Worm (Caenorhabditis elegans): Measurements from ENCODE around the gene str-150.

Gene str-150

ce11 chrV:16550680-16551079 lies 32.4 kb upstream of the str-150 start, which contains the start of gene srbc-65:
Gene srbc-65 (plus strand): TSS chrV:16550980.
- TF ChIP-seq lin-39 (tag; optimal IDR thresholded peaks at IDR 0.05) (no peak), snpc-4 (tag; optimal IDR thresholded peaks at IDR 0.05) (no peak), nhr-25 (tag; optimal IDR thresholded peaks at IDR 0.05) (no peak), mml-1 (tag; optimal IDR thresholded peaks at IDR 0.05) (no peak), egl-27 (tag; optimal IDR thresholded peaks at IDR 0.05) (no peak), zag-1 (tag; optimal IDR thresholded peaks at IDR 0.05) (no peak), nhr-28 (tag; optimal IDR thresholded peaks at IDR 0.05) (no peak), skn-1 (tag; optimal IDR thresholded peaks at IDR 0.05) (no peak), pqm-1 (tag; optimal IDR thresholded peaks at IDR 0.05) (no peak), egl-5 (tag; optimal IDR thresholded peaks at IDR 0.05) (no peak), nhr-11 (tag; optimal IDR thresholded peaks at IDR 0.05) (no peak), ceh-82 (tag; optimal IDR thresholded peaks at IDR 0.05) (no peak), fos-1 (tag; optimal IDR thresholded peaks at IDR 0.05) (no peak), ZK546.5 (tag; optimal IDR thresholded peaks at IDR 0.05) (no peak), nhr-43 (tag; optimal IDR thresholded peaks at IDR 0.05; ENCODE audit: poor library complexity, severe bottlenecking) (no peak), sea-2 (GFP tag; optimal IDR thresholded peaks at IDR 0.05) (no peak), hmg-11 (tag; optimal IDR thresholded peaks at IDR 0.05) (no peak), ztf-4 (tag; optimal IDR thresholded peaks at IDR 0.05) (no peak), elt-2 (tag; optimal IDR thresholded peaks at IDR 0.05) (no peak), nhr-237 (tag; optimal IDR thresholded peaks at IDR 0.05) (no peak)

- TF ChIP-seq nhr-77 (tag; optimal IDR thresholded peaks at IDR 0.05): no peak
- TF ChIP-seq unc-62 (GFP tag; optimal IDR thresholded peaks at IDR 0.05): no peak
- TF ChIP-seq skn-1 (tag; optimal IDR thresholded peaks at IDR 0.05): no peak
- TF ChIP-seq jun-1 (tag; optimal IDR thresholded peaks at IDR 0.05): no peak
- no peak for TF ChIP-seq fkh-2 (tag; optimal IDR thresholded peaks at IDR 0.05)
- TF ChIP-seq fos-1 (tag; optimal IDR thresholded peaks at IDR 0.05): no peak
- no peak for TF ChIP-seq nhr-43 (tag; optimal IDR thresholded peaks at IDR 0.05; ENCODE audit: poor library complexity, severe bottlenecking)
- TF ChIP-seq elt-1 (tag; optimal IDR thresholded peaks at IDR 0.05): no peak
Measured at ce11 chrV:16552929-16553328, 30.1 kb upstream of the str-150 start, which contains the start of gene Y32B12B.4. Gene Y32B12B.4 (plus strand): TSS chrV:16553327.

- no peak for TF ChIP-seq nhr-43 (tag; optimal IDR thresholded peaks at IDR 0.05; ENCODE audit: poor library complexity, severe bottlenecking)
Measured at ce11 chrV:16565639-16566038, 17.4 kb upstream of the str-150 start, which contains the start of gene sru-45. Gene sru-45 (plus strand): TSS chrV:16565939.

- TF ChIP-seq nhr-67 (tag; optimal IDR thresholded peaks at IDR 0.05): no peak
- no peak for TF ChIP-seq skn-1 (tag; optimal IDR thresholded peaks at IDR 0.05)
- no peak for TF ChIP-seq sea-2 (GFP tag; optimal IDR thresholded peaks at IDR 0.05)
- no peak for TF ChIP-seq R02D3.7 (tag; optimal IDR thresholded peaks at IDR 0.05)
- TF ChIP-seq unc-39 (tag; optimal IDR thresholded peaks at IDR 0.05): no peak
- TF ChIP-seq pqm-1 (tag; optimal IDR thresholded peaks at IDR 0.05): no peak
- TF ChIP-seq ztf-4 (tag; optimal IDR thresholded peaks at IDR 0.05): no peak
- no peak for TF ChIP-seq fkh-10 (GFP tag; optimal IDR thresholded peaks at IDR 0.05)
- TF ChIP-seq ceh-82 (tag; optimal IDR thresholded peaks at IDR 0.05): no peak
- no peak for TF ChIP-seq mml-1 (tag; optimal IDR thresholded peaks at IDR 0.05)
Measured at ce11 chrV:16568056-16568455, 15.0 kb upstream of the str-150 start.

ce11 chrV:16570697-16571096 lies 12.4 kb upstream of the str-150 start, which contains the start of gene nhr-233:
Gene nhr-233 (minus strand): TSS chrV:16570797.
- TF ChIP-seq nhr-28 (tag; optimal IDR thresholded peaks at IDR 0.05) (no peak), nhr-12 (tag; optimal IDR thresholded peaks at IDR 0.05) (no peak), nhr-25 (tag; optimal IDR thresholded peaks at IDR 0.05) (no peak)

- TF ChIP-seq aly-2 (tag; optimal IDR thresholded peaks at IDR 0.05) (no peak), nhr-43 (tag; optimal IDR thresholded peaks at IDR 0.05; ENCODE audit: poor library complexity, severe bottlenecking) (no peak), tbx-2 (tag; optimal IDR thresholded peaks at IDR 0.05) (no peak)
Measured at ce11 chrV:16573168-16573567, 9.9 kb upstream of the str-150 start, which contains the start of gene str-149. Gene str-149 (plus strand): TSS chrV:16573468.

Measured in whole organism, L3 larva.